Fruit fly (Drosophila melanogaster) ovary, adult (tissue): ENCODE measurements around the gene CG9316.

Source experiments
- CG17801 ChIP-seq: fragments of 200-800 bp; optimal IDR thresholded peaks from 2 replicates; lab custom pipeline; 2019; ENCODE audit warnings: missing biosample characterization, mild to moderate bottlenecking, missing genetic modification characterization, moderate library complexity; ENCODE audit not compliant: partially characterized antibody

The CG9316 gene

dm6 chr2L:20726451-20726850 lies at the start of gene CG9316:
TSS of gene CG9316 (minus strand) at chr2L:20726551.
- no peak for TF ChIP-seq CG17801

dm6 chr2L:20775941-20776340 lies 49.6 kb upstream of the CG9316 start:
- no peak for TF ChIP-seq CG17801

- no peak for TF ChIP-seq CG17801
These were observed 48.1 kb upstream of the CG9316 start for dm6 chr2L:20774464-20774863.

- peak; percentile 16 for TF ChIP-seq CG17801
These were observed 47.2 kb upstream of the CG9316 start for dm6 chr2L:20773453-20774054.

- TF ChIP-seq CG17801, result peak; percentile 10
These were observed 44.0 kb upstream of the CG9316 start, which contains the start of gene cad for dm6 chr2L:20770242-20770769. TSS of gene cad (plus strand) at chr2L:20770731.

dm6 chr2L:20768568-20769071 lies 42.3 kb upstream of the CG9316 start:
- no peak for TF ChIP-seq CG17801

dm6 chr2L:20764663-20765062 lies 38.3 kb upstream of the CG9316 start:
- TF ChIP-seq CG17801, result no peak

- peak; percentile 96 for TF ChIP-seq CG17801
These were observed 35.7 kb upstream of the CG9316 start for dm6 chr2L:20761951-20762538.

- no peak for TF ChIP-seq CG17801
These were observed 34.6 kb upstream of the CG9316 start for dm6 chr2L:20760956-20761355.

dm6 chr2L:20759809-20760485 lies 33.6 kb upstream of the CG9316 start:
- TF ChIP-seq CG17801, result peak; percentile 79

dm6 chr2L:20758847-20759465 lies 32.6 kb upstream of the CG9316 start:
- no peak for TF ChIP-seq CG17801

dm6 chr2L:20758188-20758846 lies 32.0 kb upstream of the CG9316 start:
- peak; percentile 58 for TF ChIP-seq CG17801

- TF ChIP-seq CG17801, result no peak
These were observed 31.4 kb upstream of the CG9316 start, which contains the start of the genes Rhau and dia for dm6 chr2L:20757808-20758187. TSS of gene Rhau (minus strand) at chr2L:20757985. TSS of gene dia (plus strand) at chr2L:20758144.

- TF ChIP-seq CG17801, result peak; percentile 69
These were observed 25.8 kb upstream of the CG9316 start, which contains the start of the genes Amacr and Ns4 for dm6 chr2L:20752160-20752559. TSS of gene Amacr (minus strand) at chr2L:20752341. TSS of gene Ns4 (plus strand) at chr2L:20752476.

dm6 chr2L:20735121-20735855 lies 8.9 kb upstream of the CG9316 start:
- no peak for TF ChIP-seq CG17801
